Worm (Caenorhabditis elegans): ENCODE measurements around the gene ina-1.
A peak's percentile ranks its signal among the peaks of the same experiment; 100 is the strongest.

Gene ina-1

DNA sequence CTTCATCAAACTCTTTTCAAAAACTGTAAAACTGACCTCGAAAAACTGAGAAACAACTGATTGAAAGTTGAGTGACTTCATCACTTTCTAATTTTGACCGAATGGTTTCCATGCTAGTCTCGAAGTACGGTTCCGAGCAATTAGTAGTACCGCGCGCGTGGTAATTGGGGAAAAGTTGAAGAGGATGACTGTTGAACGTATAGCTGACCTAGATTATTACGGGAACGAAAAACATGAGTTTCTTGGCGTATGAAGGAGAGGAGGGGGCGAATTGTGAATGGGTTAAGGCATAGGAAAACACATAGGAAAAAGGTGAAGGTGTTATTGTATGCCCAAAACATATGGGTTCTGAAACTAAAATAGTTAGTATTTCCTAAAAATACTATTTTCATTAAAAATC is 11.0 kb downstream of the ina-1 start, which contains the start of gene ptr-9:
TSS of gene ptr-9 (minus strand) at position 101 of the 400 bp plus-strand sequence.
- TF ChIP-seq ceh-58 (GFP tag; IDR thresholded peaks at IDR 0.05), result no peak
- TF ChIP-seq zfh-2 (GFP tag; conservative IDR thresholded peaks at IDR 0.05), result no peak
- no peak for TF ChIP-seq let-607 (tag; optimal IDR thresholded peaks at IDR 0.05)
- TF ChIP-seq rec-8 (tag; optimal IDR thresholded peaks at IDR 0.05), result no peak
- TF ChIP-seq fkh-3 (tag; optimal IDR thresholded peaks at IDR 0.05), result no peak
- TF ChIP-seq athp-1 (tag; optimal IDR thresholded peaks at IDR 0.05), result no peak
- TF ChIP-seq F57A8.1 (GFP tag; optimal IDR thresholded peaks at IDR 0.05), result no peak
- TF ChIP-seq nhr-27 (tag; optimal IDR thresholded peaks at IDR 0.05), result no peak
- TF ChIP-seq sdz-38 (tag; optimal IDR thresholded peaks at IDR 0.05), result no peak
- TF ChIP-seq ztf-28 (GFP tag; IDR thresholded peaks at IDR 0.05), result no peak
- TF ChIP-seq ccch-3 (GFP tag; optimal IDR thresholded peaks at IDR 0.05), result no peak
- no peak for TF ChIP-seq hrde-1 (tag; optimal IDR thresholded peaks at IDR 0.05; ENCODE audit: borderline replicate concordance)
- no peak for TF ChIP-seq Y95B8A.8 (GFP tag; IDR thresholded peaks at IDR 0.05)
- no peak for TF ChIP-seq F52B5.7 (tag; optimal IDR thresholded peaks at IDR 0.05)
- no peak for TF ChIP-seq T07F8.4 (tag; optimal IDR thresholded peaks at IDR 0.05)
- TF ChIP-seq mcd-1 (GFP tag; IDR thresholded peaks at IDR 0.05), result no peak
- no peak for TF ChIP-seq F55B11.4 (tag; optimal IDR thresholded peaks at IDR 0.05; ENCODE audit: borderline replicate concordance, insufficient read depth)
- no peak for TF ChIP-seq cebp-2 (GFP tag; IDR thresholded peaks at IDR 0.05)
- no peak for TF ChIP-seq nhr-80 (tag; optimal IDR thresholded peaks at IDR 0.05)

DNA sequence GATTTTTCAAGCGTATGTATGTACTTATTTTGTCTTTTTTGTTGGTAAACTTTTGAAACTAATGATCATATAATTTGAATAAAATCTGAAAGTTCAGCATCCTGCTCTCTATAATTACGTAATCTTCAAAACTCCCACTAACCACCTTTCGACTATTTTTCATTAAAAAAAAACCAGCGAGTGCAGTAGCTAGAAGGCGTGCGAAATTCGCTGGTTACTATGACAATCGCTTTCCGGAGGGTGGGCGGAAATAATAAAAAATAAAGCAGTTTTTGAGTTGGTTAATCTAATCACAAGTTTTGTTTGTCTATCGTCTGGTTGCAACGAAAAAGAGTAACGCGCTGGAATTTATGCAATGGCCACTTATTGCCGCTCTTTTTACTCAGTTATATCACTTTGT is 17.8 kb downstream of the ina-1 start, which contains the start of gene irld-34:
TSS of gene irld-34 (plus strand) at position 301 of the 400 bp plus-strand sequence.
- no peak for TF ChIP-seq chd-7 (tag; optimal IDR thresholded peaks at IDR 0.05)
- no peak for TF ChIP-seq ztf-18 (tag; optimal IDR thresholded peaks at IDR 0.05)
- no peak for TF ChIP-seq B0035.1 (tag; optimal IDR thresholded peaks at IDR 0.05)
- no peak for TF ChIP-seq T07F8.4 (tag; optimal IDR thresholded peaks at IDR 0.05)
- TF ChIP-seq nhr-120 (GFP tag; IDR thresholded peaks at IDR 0.05), result no peak
- TF ChIP-seq F57A8.1 (GFP tag; optimal IDR thresholded peaks at IDR 0.05), result no peak
- TF ChIP-seq hsf-1 (GFP tag; IDR thresholded peaks at IDR 0.05), result no peak
- no peak for TF ChIP-seq tlf-1 (GFP tag; optimal IDR thresholded peaks at IDR 0.05)
- TF ChIP-seq ztf-25 (GFP tag; IDR thresholded peaks at IDR 0.05), result no peak
- TF ChIP-seq F49E8.2 (tag; optimal IDR thresholded peaks at IDR 0.05; ENCODE audit: insufficient read depth), result no peak
- TF ChIP-seq zfh-2 (GFP tag; conservative IDR thresholded peaks at IDR 0.05), result no peak
- no peak for TF ChIP-seq akir-1 (GFP tag; optimal IDR thresholded peaks at IDR 0.05)

DNA sequence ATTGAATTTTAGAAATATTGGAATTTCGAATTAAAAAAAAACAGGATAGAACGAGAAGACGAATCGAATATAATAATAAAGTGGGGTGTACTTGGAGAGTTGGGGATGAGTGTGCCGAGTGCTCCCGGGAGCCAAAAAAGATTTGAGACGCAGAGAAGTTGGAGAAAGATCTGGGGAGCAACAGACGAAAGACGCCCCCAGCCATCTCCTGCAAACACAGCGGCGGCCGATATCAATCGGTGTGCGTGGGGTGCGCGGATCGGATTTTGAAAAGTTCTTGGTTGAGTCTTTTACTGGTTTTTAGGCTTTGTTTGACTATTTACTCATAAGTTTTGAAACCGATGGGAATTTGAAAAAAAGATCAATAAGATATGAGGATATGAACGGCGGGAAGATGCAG is 18.8 kb downstream of the ina-1 start, which contains the start of gene nhl-1:
TSS of gene nhl-1 (minus strand) at position 101 of the 400 bp plus-strand sequence.
- TF ChIP-seq ceh-100 (GFP tag; IDR thresholded peaks at IDR 0.05), result no peak
- TF ChIP-seq akir-1 (GFP tag; optimal IDR thresholded peaks at IDR 0.05), result no peak
- TF ChIP-seq F52B5.7 (tag; optimal IDR thresholded peaks at IDR 0.05), result no peak
- TF ChIP-seq cebp-2 (GFP tag; IDR thresholded peaks at IDR 0.05), result no peak
- no peak for TF ChIP-seq athp-1 (tag; optimal IDR thresholded peaks at IDR 0.05)
- TF ChIP-seq Y79H2A.3 (GFP tag; conservative IDR thresholded peaks at IDR 0.05), result no peak

DNA sequence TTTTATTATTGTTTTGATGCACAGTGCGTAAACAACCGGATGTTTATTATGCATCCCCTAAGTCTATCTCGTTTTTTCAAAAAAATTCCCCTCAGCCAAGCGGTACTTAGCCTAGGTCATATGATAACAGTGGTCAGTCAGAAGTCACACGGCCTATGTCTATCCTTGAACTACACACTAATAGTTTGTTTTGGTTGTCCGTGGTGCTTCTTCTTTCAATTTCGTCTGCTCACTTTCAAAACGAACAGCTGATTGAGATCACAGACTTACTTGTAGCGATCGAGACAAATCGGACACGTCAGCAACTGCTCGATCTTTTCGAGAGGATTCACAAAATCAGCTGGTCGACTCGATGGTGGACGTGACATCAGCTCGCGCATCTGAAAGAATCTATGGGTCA is 19.7 kb downstream of the ina-1 start:
- TF ChIP-seq lin-40 (tag; optimal IDR thresholded peaks at IDR 0.05), result no peak
- TF ChIP-seq somi-1 (GFP tag; optimal IDR thresholded peaks at IDR 0.05), result peak; percentile 35
